Fruit fly (Drosophila melanogaster) whole organism, pupa: ENCODE measurements around the gene CG43254.

ENCODE experiments used
- CG12605 ChIP-seq: fragments of 200-800 bp; sonication (Bioruptor generic); IDR thresholded peaks from 2 replicates; pipeline ENCODE4 v1.3.6; 2022; ENCODE audit warnings: missing biosample characterization, missing genetic modification characterization
- CG17806 ChIP-seq: fragments of 200-800 bp; sonication (Bioruptor generic); optimal IDR thresholded peaks from 2 replicates; lab custom pipeline; 2018; ENCODE audit warnings: missing biosample characterization, mild to moderate bottlenecking, missing genetic modification characterization, moderate library complexity
- CG34367 ChIP-seq: fragments of 200-800 bp; sonication (Bioruptor generic); optimal IDR thresholded peaks from 2 replicates; lab custom pipeline; 2018; ENCODE audit warnings: missing biosample characterization, mild to moderate bottlenecking, missing genetic modification characterization
- D1 ChIP-seq: fragments of 200-800 bp; sonication (Bioruptor generic); optimal IDR thresholded peaks from 2 replicates; lab custom pipeline; 2018; ENCODE audit warnings: missing biosample characterization, mild to moderate bottlenecking, missing genetic modification characterization, moderate library complexity
- EcR ChIP-seq: fragments of 200-800 bp; sonication (Bioruptor generic); optimal IDR thresholded peaks from 3 replicates; lab custom pipeline; 2019; ENCODE audit warnings: missing biosample characterization, missing genetic modification characterization, mild to moderate bottlenecking, moderate library complexity, missing genetic modification reagents

DNA sequence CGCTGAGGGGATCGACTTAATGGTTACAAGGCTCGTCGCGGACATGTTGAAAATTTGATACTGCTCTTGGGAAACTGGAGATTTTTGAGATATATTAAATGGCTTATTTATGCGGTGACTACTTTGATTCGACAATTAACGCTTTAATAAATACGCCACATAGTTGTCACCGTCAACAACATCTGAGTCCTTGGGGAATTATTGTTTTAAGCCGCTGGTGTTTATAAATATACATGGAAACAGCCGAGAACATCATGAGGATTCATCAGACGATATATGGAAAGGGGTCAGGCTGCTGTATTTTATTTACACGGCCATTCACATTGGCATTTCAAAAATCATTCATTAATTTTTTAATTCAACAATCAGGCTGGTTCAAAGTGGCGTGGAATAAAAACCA, 32.3 kb upstream of the CG43254 start, which contains the start of gene CG11286:
- TF ChIP-seq D1 (tag; lab: Kevin White, UChicago) (no peak), CG34367 (tag; lab: Kevin White, UChicago) (no peak), CG12605 (GFP tag; lab: Robert Waterston, UW) (no peak), CG17806 (tag; lab: Kevin White, UChicago) (no peak), EcR (no peak)
